Worm (Caenorhabditis elegans) whole organism, L1 larva: ENCODE data around the gene coa-4.

Source experiments
- C04F5.9 ChIP-seq: sonication (generic microtip); optimal IDR thresholded peaks from 2 replicates; lab custom pipeline; 2016; ENCODE audit warnings: missing genetic modification characterization, missing compliant biosample characterization
- C16A3.4 ChIP-seq: fragments of 150-350 bp; optimal IDR thresholded peaks from 2 replicates; lab custom pipeline; 2014; ENCODE audit warnings: missing biosample characterization, missing genetic modification characterization
- C34B4.2 ChIP-seq: sonication (generic microtip); optimal IDR thresholded peaks from 2 replicates; lab custom pipeline; 2017; ENCODE audit warnings: mild to moderate bottlenecking, missing genetic modification characterization, missing compliant biosample characterization
- F16B12.6 ChIP-seq: fragments of 150-350 bp; optimal IDR thresholded peaks from 2 replicates; lab custom pipeline; 2014; ENCODE audit warnings: missing biosample characterization, missing genetic modification characterization
- blmp-1 ChIP-seq: fragments of 150-350 bp; optimal IDR thresholded peaks from 2 replicates; lab custom pipeline; 2014; ENCODE audit warnings: missing biosample characterization, missing genetic modification characterization
- ceh-8 ChIP-seq: fragments of 200-800 bp; sonication (Bioruptor generic); optimal IDR thresholded peaks from 2 replicates; lab custom pipeline; 2018; ENCODE audit warnings: mild to moderate bottlenecking, missing genetic modification characterization, moderate library complexity, missing compliant biosample characterization
- ceh-82 ChIP-seq, 3 experiments: fragments of 150-350 bp in 1 of 3; sonication (generic microtip) in 2 of 3; optimal IDR thresholded peaks; 2 replicates each; lab custom pipeline; 2014 to 2017; ENCODE audit warnings: missing biosample characterization in 3 of 3, missing genetic modification characterization in 3 of 3
- ceh-88 ChIP-seq: fragments of 200-800 bp; sonication (Bioruptor generic); IDR thresholded peaks from 2 replicates; pipeline ENCODE4 v1.3.6; 2022; ENCODE audit warnings: missing genetic modification characterization, missing compliant biosample characterization
- dpl-1 ChIP-seq, 3 experiments: fragments of 150-350 bp in 2 of 3; sonication (generic microtip) in 1 of 3; optimal IDR thresholded peaks; 2 replicates each; lab custom pipeline; 2014 to 2017; ENCODE audit warnings: missing biosample characterization in 3 of 3, missing genetic modification characterization in 3 of 3, missing genetic modification reagents in 3 of 3
- dsc-1 ChIP-seq: sonication (generic microtip); optimal IDR thresholded peaks from 2 replicates; lab custom pipeline; 2016; ENCODE audit warnings: mild to moderate bottlenecking, missing genetic modification characterization, missing compliant biosample characterization
- efl-1 ChIP-seq, 4 experiments: fragments of 150-350 bp; optimal IDR thresholded peaks in 3 of 4; peaks in 1 of 4; 1 replicate in 1 of 4; 2 replicates in 3 of 4; lab custom pipeline; 2014; ENCODE audit warnings: missing biosample characterization in 2 of 4, missing genetic modification characterization in 2 of 4, missing genetic modification reagents in 2 of 4
- egl-27 ChIP-seq, 2 experiments: fragments of 150-350 bp in 1 of 2; sonication (generic microtip); optimal IDR thresholded peaks; 3 replicates each; lab custom pipeline; 2017 to 2018; ENCODE audit warnings: missing biosample characterization in 2 of 2, missing genetic modification characterization in 2 of 2, missing genetic modification reagents in 2 of 2
- elt-2 ChIP-seq: sonication (generic microtip); optimal IDR thresholded peaks from 2 replicates; lab custom pipeline; 2016; ENCODE audit warnings: missing genetic modification characterization, mild to moderate bottlenecking, inconsistent platforms, missing compliant biosample characterization, missing genetic modification reagents
- ets-5 ChIP-seq: fragments of 200-800 bp; sonication (Bioruptor generic); IDR thresholded peaks from 2 replicates; pipeline ENCODE4 v1.3.6; 2022; ENCODE audit warnings: missing genetic modification characterization, missing compliant biosample characterization
- fkh-8 ChIP-seq: sonication (generic microtip); optimal IDR thresholded peaks from 2 replicates; lab custom pipeline; 2016; ENCODE audit warnings: mild to moderate bottlenecking, missing genetic modification characterization, missing compliant biosample characterization
- grh-1 ChIP-seq: fragments of 200-800 bp; sonication (Bioruptor generic); IDR thresholded peaks from 2 replicates; pipeline ENCODE4 v1.3.6; 2022; ENCODE audit warnings: missing genetic modification reagents, missing genetic modification characterization, missing compliant biosample characterization
- irx-1 ChIP-seq: sonication (generic microtip); optimal IDR thresholded peaks from 2 replicates; lab custom pipeline; 2016; ENCODE audit warnings: missing genetic modification characterization, missing compliant biosample characterization
- lin-13 ChIP-seq: fragments of 150-350 bp; optimal IDR thresholded peaks from 2 replicates; lab custom pipeline; 2014; ENCODE audit warnings: missing biosample characterization, missing genetic modification reagents, missing genetic modification characterization
- lin-14 ChIP-seq: fragments of 200-800 bp; sonication (Bioruptor generic); optimal IDR thresholded peaks from 2 replicates; lab custom pipeline; 2018; ENCODE audit warnings: mild to moderate bottlenecking, missing genetic modification characterization, moderate library complexity, missing compliant biosample characterization
- lin-35 ChIP-seq, 2 experiments: fragments of 150-350 bp; optimal IDR thresholded peaks; 2 replicates each; lab custom pipeline; 2014; ENCODE audit warnings: missing biosample characterization in 2 of 2, missing genetic modification characterization in 2 of 2, missing genetic modification reagents in 2 of 2
- lin-39 ChIP-seq: fragments of 150-350 bp; optimal IDR thresholded peaks from 2 replicates; lab custom pipeline; 2014; ENCODE audit warnings: missing biosample characterization, missing genetic modification reagents, missing genetic modification characterization
- lir-3 ChIP-seq: sonication (generic microtip); optimal IDR thresholded peaks from 2 replicates; lab custom pipeline; 2016; ENCODE audit warnings: mild to moderate bottlenecking, missing genetic modification characterization, moderate library complexity, missing compliant biosample characterization; ENCODE audit not compliant: poor library complexity
- lsy-2 ChIP-seq, 2 experiments: fragments of 150-350 bp; optimal IDR thresholded peaks; 2 replicates each; lab custom pipeline; 2014; ENCODE audit warnings: missing biosample characterization in 2 of 2, missing genetic modification characterization in 2 of 2
- mdl-1 ChIP-seq, 2 experiments: fragments of 150-350 bp; optimal IDR thresholded peaks; 2 replicates each; lab custom pipeline; 2014 to 2017; ENCODE audit warnings: missing biosample characterization in 2 of 2, missing genetic modification characterization in 2 of 2, inconsistent platforms in 1 of 2
- nhr-11 ChIP-seq: fragments of 150-350 bp; optimal IDR thresholded peaks from 2 replicates; lab custom pipeline; 2014; ENCODE audit warnings: missing biosample characterization, missing genetic modification characterization
- nhr-20 ChIP-seq: sonication (generic microtip); optimal IDR thresholded peaks from 2 replicates; lab custom pipeline; 2016; ENCODE audit warnings: mild to moderate bottlenecking, missing genetic modification characterization, missing compliant biosample characterization
- nhr-237 ChIP-seq: fragments of 150-350 bp; optimal IDR thresholded peaks from 2 replicates; lab custom pipeline; 2014; ENCODE audit warnings: missing biosample characterization, missing genetic modification characterization
- nhr-47 ChIP-seq: sonication (generic microtip); optimal IDR thresholded peaks from 2 replicates; lab custom pipeline; 2016; ENCODE audit warnings: mild to moderate bottlenecking, missing genetic modification characterization, moderate library complexity, missing compliant biosample characterization
- nhr-71 ChIP-seq: sonication (generic microtip); optimal IDR thresholded peaks from 2 replicates; lab custom pipeline; 2016; ENCODE audit warnings: mild to moderate bottlenecking, missing genetic modification characterization, moderate library complexity, missing compliant biosample characterization
- nhr-85 ChIP-seq: sonication (generic microtip); peaks from one replicate; lab custom pipeline; 2016; ENCODE audit warnings: missing genetic modification characterization, inconsistent platforms, missing compliant biosample characterization
- nhr-90 ChIP-seq: sonication (generic microtip); optimal IDR thresholded peaks from 2 replicates; lab custom pipeline; 2016; ENCODE audit warnings: mild to moderate bottlenecking, missing genetic modification characterization, missing compliant biosample characterization; ENCODE audit not compliant: poor library complexity
- pag-3 ChIP-seq: sonication (generic microtip); optimal IDR thresholded peaks from 2 replicates; lab custom pipeline; 2017; ENCODE audit warnings: missing genetic modification characterization, mild to moderate bottlenecking, missing compliant biosample characterization, antibody characterized with exemption, borderline replicate concordance; ENCODE audit not compliant: insufficient read depth
- pqm-1 ChIP-seq: sonication (generic microtip); optimal IDR thresholded peaks from 3 replicates; lab custom pipeline; 2017; ENCODE audit warnings: missing biosample characterization, missing genetic modification characterization
- rnt-1 ChIP-seq: sonication (generic microtip); optimal IDR thresholded peaks from 2 replicates; lab custom pipeline; 2016; ENCODE audit warnings: mild to moderate bottlenecking, missing genetic modification characterization, moderate library complexity, missing compliant biosample characterization
- skn-1 ChIP-seq: fragments of 150-350 bp; optimal IDR thresholded peaks from 2 replicates; lab custom pipeline; 2014; ENCODE audit warnings: missing biosample characterization, missing genetic modification characterization
- snpc-4 ChIP-seq: fragments of 150-350 bp; optimal IDR thresholded peaks from 2 replicates; lab custom pipeline; 2014; ENCODE audit warnings: missing biosample characterization, missing genetic modification characterization
- snu-23 ChIP-seq: sonication (generic microtip); optimal IDR thresholded peaks from 2 replicates; lab custom pipeline; 2016; ENCODE audit warnings: missing genetic modification characterization, missing compliant biosample characterization
- swsn-7 ChIP-seq: sonication (generic microtip); optimal IDR thresholded peaks from 2 replicates; lab custom pipeline; 2016; ENCODE audit warnings: missing genetic modification characterization, missing compliant biosample characterization
- unc-130 ChIP-seq: fragments of 150-350 bp; optimal IDR thresholded peaks from 2 replicates; lab custom pipeline; 2017; ENCODE audit warnings: missing biosample characterization, missing genetic modification characterization, inconsistent platforms
- vab-15 ChIP-seq: sonication (generic microtip); optimal IDR thresholded peaks from 2 replicates; lab custom pipeline; 2017; ENCODE audit warnings: missing genotype, mild to moderate bottlenecking, missing genetic modification characterization, missing compliant biosample characterization
- xbp-1 ChIP-seq: sonication (generic microtip); optimal IDR thresholded peaks from 2 replicates; lab custom pipeline; 2016; ENCODE audit warnings: missing genetic modification characterization, missing compliant biosample characterization
- zip-4 ChIP-seq: fragments of 200-800 bp; sonication (Bioruptor generic); optimal IDR thresholded peaks from 2 replicates; lab custom pipeline; 2018; ENCODE audit warnings: mild to moderate bottlenecking, missing genetic modification characterization, moderate library complexity, missing compliant biosample characterization

coa-4 gene

DNA sequence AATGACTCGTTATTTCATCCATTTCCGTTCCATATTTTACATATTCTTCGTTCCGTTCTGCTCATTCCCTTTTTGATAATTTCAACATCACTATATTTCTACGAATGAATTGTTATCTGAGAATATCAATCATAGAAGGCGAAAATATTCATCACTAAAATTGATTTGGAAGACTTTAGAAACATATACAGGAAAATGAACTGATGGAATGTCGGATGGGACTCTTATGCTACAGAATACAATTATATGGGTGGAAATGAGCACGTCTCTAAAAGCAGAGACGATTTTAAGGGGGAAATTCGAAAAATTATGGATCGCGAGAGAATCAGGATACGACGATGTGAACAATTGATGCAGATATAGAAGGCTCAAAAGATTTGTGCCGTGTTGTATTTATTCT is 15.4 kb downstream of the coa-4 start:
- TF ChIP-seq ceh-8 (GFP tag; lab: Kevin White, UChicago) (no peak), lin-39 (tag; lab: Kevin White, UChicago) (no peak), elt-2 (tag; lab: Kevin White, UChicago) (no peak), grh-1 (GFP tag; lab: Robert Waterston, UW) (no peak), nhr-71 (tag; lab: Kevin White, UChicago) (peak; percentile 16), C16A3.4 (tag; lab: Kevin White, UChicago) (no peak), ets-5 (GFP tag; lab: Robert Waterston, UW) (no peak), xbp-1 (tag; lab: Kevin White, UChicago) (no peak)

DNA sequence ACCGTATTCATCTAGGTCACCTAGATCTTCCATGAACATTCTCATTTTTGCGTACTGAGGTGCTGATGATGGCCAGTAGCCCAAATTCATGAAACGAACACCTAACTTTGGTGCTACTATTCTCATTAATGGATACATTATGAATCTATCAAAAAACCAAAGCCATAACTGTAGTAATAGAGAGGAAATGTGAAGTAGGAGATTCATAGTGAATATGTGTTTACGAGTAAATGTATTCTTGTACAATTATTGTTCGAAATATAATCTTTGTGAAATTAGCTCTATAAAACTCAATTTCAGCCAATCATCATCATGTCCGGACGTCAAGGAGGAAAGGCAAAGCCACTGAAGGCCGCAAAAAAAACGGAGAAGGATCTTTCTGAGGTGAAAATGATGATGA is 16.3 kb downstream of the coa-4 start, which contains the start of the genes F49C12.11 and nemt-1:
F49C12.11 (plus strand) TSS at position 301 of the 400 bp plus-strand sequence.
nemt-1 (minus strand) TSS at position 360 of the 400 bp plus-strand sequence.
- TF ChIP-seq snpc-4 (no peak), pqm-1 (tag; lab: Kevin White, UChicago) (no peak), F16B12.6 (tag; lab: Kevin White, UChicago) (no peak), C34B4.2 (tag; lab: Kevin White, UChicago) (no peak), nhr-11 (tag; lab: Kevin White, UChicago) (no peak), nhr-237 (tag; lab: Kevin White, UChicago) (no peak), nhr-90 (no peak)

DNA sequence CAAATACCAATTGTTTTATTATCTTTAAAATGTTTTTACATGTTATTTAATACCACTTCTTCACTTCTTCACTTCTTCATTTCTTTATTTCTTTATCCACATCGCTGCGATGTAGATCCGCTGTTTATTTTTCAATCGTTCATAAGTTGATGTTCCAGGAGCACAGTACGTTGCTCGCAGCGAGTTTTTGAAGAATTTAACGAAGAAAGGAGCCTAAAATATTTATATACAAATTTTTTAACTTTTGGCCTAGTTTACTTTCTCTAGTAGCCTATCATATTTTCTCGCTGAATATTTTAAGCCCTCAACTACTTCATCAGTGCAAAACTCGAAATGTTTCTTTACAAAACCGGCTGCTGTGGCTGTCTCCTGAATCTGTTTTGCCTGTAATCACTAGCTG is 17.3 kb downstream of the coa-4 start:
- TF ChIP-seq lin-35 (GFP tag; optimal IDR thresholded peaks at IDR 0.05; lab: Kevin White, UChicago), result no peak
- TF ChIP-seq nhr-11 (tag; lab: Kevin White, UChicago), result no peak
- no peak for TF ChIP-seq lin-13 (GFP tag; lab: Kevin White, UChicago)
- no peak for TF ChIP-seq nhr-237 (tag; lab: Kevin White, UChicago)

DNA sequence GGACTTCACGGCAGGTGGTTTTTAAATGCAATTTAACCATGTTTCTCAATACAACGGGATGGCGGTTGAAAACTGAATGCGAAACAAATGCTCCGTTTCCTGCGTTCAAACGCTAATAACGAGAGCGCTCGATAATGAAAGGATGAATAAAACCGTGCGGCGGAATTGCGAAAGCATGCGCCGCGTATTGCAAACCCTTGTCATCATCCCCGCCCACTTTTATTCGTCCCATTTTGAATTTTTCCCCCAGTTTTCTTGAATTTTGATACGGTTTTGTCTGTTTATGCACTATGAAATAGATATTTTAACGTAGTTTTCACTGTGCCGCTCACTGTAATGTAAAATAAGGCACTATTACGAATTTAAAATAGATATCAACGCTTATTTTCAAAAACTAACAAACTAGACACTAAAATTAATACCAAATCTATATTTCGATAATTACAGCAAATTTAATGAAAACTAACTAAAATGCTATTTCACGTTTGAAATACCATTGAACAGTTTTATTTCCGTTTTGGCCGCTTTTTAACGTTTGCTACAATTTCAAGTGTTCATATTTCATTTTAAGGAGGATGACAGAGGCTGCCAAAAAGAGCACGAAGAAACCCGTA is 19.2 kb downstream of the coa-4 start, which contains the start of the genes F49C12.9 and rpn-7:
F49C12.9 (minus strand) TSS at position 148 of the 614 bp plus-strand sequence.
rpn-7 (plus strand) TSS at position 564 of the 614 bp plus-strand sequence.
- peak; percentile 56 for TF ChIP-seq nhr-71 (tag; lab: Kevin White, UChicago)
- peak; percentile 48 for TF ChIP-seq rnt-1 (tag; lab: Kevin White, UChicago)
- TF ChIP-seq fkh-8, result no peak
- no peak for TF ChIP-seq lir-3 (tag; lab: Kevin White, UChicago)
- peak; percentile 36 for TF ChIP-seq xbp-1 (tag; lab: Kevin White, UChicago)
- peak; percentile 98 for TF ChIP-seq skn-1
- TF ChIP-seq C04F5.9, result no peak
- TF ChIP-seq snu-23 (GFP tag; lab: Kevin White, UChicago), result peak; percentile 47
- peak; percentile 7 for TF ChIP-seq dsc-1
- no peak for TF ChIP-seq zip-4 (GFP tag; lab: Kevin White, UChicago)
- TF ChIP-seq dpl-1 (GFP tag; optimal IDR thresholded peaks at IDR 0.05; lab: Kevin White, UChicago), result peak; percentile 11 to 48 (median 47)
- TF ChIP-seq lsy-2 (tag; optimal IDR thresholded peaks at IDR 0.05; lab: Kevin White, UChicago), result peak in 1 of 2 experiments; percentile 39
- TF ChIP-seq vab-15 (tag; lab: Kevin White, UChicago), result no peak
- TF ChIP-seq swsn-7, result peak; percentile 37
- TF ChIP-seq grh-1 (GFP tag; lab: Robert Waterston, UW), result no peak
- peak; percentile 25 for TF ChIP-seq blmp-1
- TF ChIP-seq mdl-1 (tag; optimal IDR thresholded peaks at IDR 0.05; lab: Kevin White, UChicago), result peak in 1 of 2 experiments; percentile 20
- no peak for TF ChIP-seq irx-1 (tag; lab: Kevin White, UChicago)
- peak; percentile 30 for TF ChIP-seq nhr-20 (tag; lab: Kevin White, UChicago)
- no peak for TF ChIP-seq lin-13 (GFP tag; lab: Kevin White, UChicago)
- TF ChIP-seq C16A3.4 (tag; lab: Kevin White, UChicago), result peak; percentile 45
- peak; percentile 52 to 58 for TF ChIP-seq efl-1 (optimal IDR thresholded peaks at IDR 0.05; lab: Kevin White, UChicago)
- TF ChIP-seq efl-1 (GFP tag; optimal IDR thresholded peaks at IDR 0.05 in 1 of 2; lab: Kevin White, UChicago), result peak; percentile 36 to 94
- peak; percentile 4 for TF ChIP-seq elt-2 (tag; lab: Kevin White, UChicago)
- peak; percentile 30 to 53 for TF ChIP-seq lin-35 (GFP tag; optimal IDR thresholded peaks at IDR 0.05; lab: Kevin White, UChicago)
- TF ChIP-seq nhr-85 (tag; lab: Kevin White, UChicago), result peak; percentile 69
- no peak for TF ChIP-seq F16B12.6 (tag; lab: Kevin White, UChicago)
- peak in 2 of 3 experiments; percentile 19 to 41 for TF ChIP-seq ceh-82 (tag; optimal IDR thresholded peaks at IDR 0.05; lab: Kevin White, UChicago)
- TF ChIP-seq unc-130 (tag; lab: Kevin White, UChicago), result peak; percentile 61
- no peak for TF ChIP-seq ceh-88 (GFP tag; lab: Robert Waterston, UW)
- peak; percentile 37 for TF ChIP-seq nhr-47 (tag; lab: Kevin White, UChicago)
- TF ChIP-seq pag-3 (tag; lab: Kevin White, UChicago), result no peak
- no peak for TF ChIP-seq egl-27 (tag; optimal IDR thresholded peaks at IDR 0.05; lab: Kevin White, UChicago)
- no peak for TF ChIP-seq lin-14
